Fruit fly (Drosophila melanogaster) whole organism, prepupa: ENCODE measurements around the gene mRpL33.

Experiments used
- Blimp-1 ChIP-seq: fragments of 200-800 bp; sonication (Bioruptor generic); optimal IDR thresholded peaks from 3 replicates; lab custom pipeline; 2017; ENCODE audit warnings: missing biosample characterization, missing genetic modification characterization, mild to moderate bottlenecking, moderate library complexity, missing genetic modification reagents
- CG10669 ChIP-seq: fragments of 200-800 bp; sonication (Bioruptor generic); optimal IDR thresholded peaks from 3 replicates; lab custom pipeline; 2018; ENCODE audit warnings: missing biosample characterization, mild to moderate bottlenecking, missing genetic modification characterization, moderate library complexity
- CG11294 ChIP-seq: fragments of 200-800 bp; sonication (Bioruptor generic); IDR thresholded peaks from 2 replicates; pipeline ENCODE4 v1.3.6; 2022; ENCODE audit warnings: missing biosample characterization, missing genetic modification characterization
- CG11762 ChIP-seq: fragments of 200-800 bp; sonication (Bioruptor generic); optimal IDR thresholded peaks from 3 replicates; lab custom pipeline; 2016; ENCODE audit warnings: missing biosample characterization, missing genetic modification characterization; ENCODE audit not compliant: insufficient read depth
- CG15336 ChIP-seq: fragments of 200-800 bp; sonication (Bioruptor generic); IDR thresholded peaks from 2 replicates; pipeline ENCODE4 v1.3.6; 2022; ENCODE audit warnings: missing biosample characterization, missing genetic modification characterization
- CG16779 ChIP-seq: fragments of 200-800 bp; sonication (Bioruptor generic); optimal IDR thresholded peaks from 3 replicates; lab custom pipeline; 2017; ENCODE audit warnings: missing biosample characterization, mild to moderate bottlenecking, missing genetic modification characterization
- CG3032 ChIP-seq: fragments of 200-800 bp; optimal IDR thresholded peaks from 2 replicates; lab custom pipeline; 2019; ENCODE audit warnings: missing biosample characterization, mild to moderate bottlenecking, missing genetic modification characterization, moderate library complexity
- CG31627 ChIP-seq: fragments of 200-800 bp; sonication (Bioruptor generic); optimal IDR thresholded peaks from 3 replicates; lab custom pipeline; 2016; ENCODE audit warnings: missing biosample characterization, missing genetic modification characterization
- CG32006 ChIP-seq: fragments of 200-800 bp; sonication (Bioruptor generic); optimal IDR thresholded peaks from 3 replicates; lab custom pipeline; 2017; ENCODE audit warnings: missing biosample characterization, mild to moderate bottlenecking, missing genetic modification characterization
- CG34406 ChIP-seq: fragments of 200-800 bp; sonication (Bioruptor generic); optimal IDR thresholded peaks from 3 replicates; lab custom pipeline; 2016; ENCODE audit warnings: missing biosample characterization, missing genetic modification characterization
- CG3919 ChIP-seq: fragments of 200-800 bp; sonication (Bioruptor generic); optimal IDR thresholded peaks from 3 replicates; lab custom pipeline; 2016; ENCODE audit warnings: missing biosample characterization, missing genetic modification characterization
- CG4318 ChIP-seq: fragments of 200-800 bp; sonication (Bioruptor generic); optimal IDR thresholded peaks from 3 replicates; lab custom pipeline; 2017; ENCODE audit warnings: missing biosample characterization, mild to moderate bottlenecking, missing genetic modification characterization
- CG6163 ChIP-seq: fragments of 200-800 bp; sonication (Bioruptor generic); IDR thresholded peaks from 3 replicates; pipeline ENCODE4 v1.3.6; 2022; ENCODE audit warnings: missing biosample characterization, missing genetic modification characterization
- CG6276 ChIP-seq: fragments of 200-800 bp; sonication (Bioruptor generic); optimal IDR thresholded peaks from 2 replicates; lab custom pipeline; 2017; ENCODE audit warnings: missing biosample characterization, mild to moderate bottlenecking, missing genetic modification characterization
- CG6808 ChIP-seq: fragments of 200-800 bp; sonication (Bioruptor generic); optimal IDR thresholded peaks from 3 replicates; lab custom pipeline; 2017; ENCODE audit warnings: missing biosample characterization, missing genetic modification characterization, mild to moderate bottlenecking, moderate library complexity, missing genetic modification reagents
- CG7368 ChIP-seq: fragments of 200-800 bp; sonication (Bioruptor generic); optimal IDR thresholded peaks from 3 replicates; lab custom pipeline; 2016; ENCODE audit warnings: missing biosample characterization, missing genetic modification characterization
- CG8119 ChIP-seq: fragments of 200-800 bp; sonication (Bioruptor generic); IDR thresholded peaks from 3 replicates; pipeline ENCODE4 v1.3.6; 2022; ENCODE audit warnings: missing biosample characterization, missing genetic modification characterization
- CG8319 ChIP-seq: fragments of 200-800 bp; sonication (Bioruptor generic); optimal IDR thresholded peaks from 3 replicates; lab custom pipeline; 2016; ENCODE audit warnings: missing biosample characterization, missing genetic modification characterization
- CG8632 ChIP-seq: fragments of 200-800 bp; sonication (Bioruptor generic); optimal IDR thresholded peaks from 3 replicates; lab custom pipeline; 2016; ENCODE audit warnings: missing biosample characterization, missing genetic modification characterization
- Eip75B ChIP-seq: fragments of 200-800 bp; sonication (Bioruptor generic); optimal IDR thresholded peaks from 3 replicates; lab custom pipeline; 2016; ENCODE audit warnings: missing biosample characterization, missing genetic modification characterization
- Eip78C ChIP-seq: fragments of 200-800 bp; sonication (Bioruptor generic); peaks from one replicate; lab custom pipeline; 2016; ENCODE audit warnings: missing biosample characterization, missing genetic modification characterization
- Gug ChIP-seq: fragments of 200-800 bp; sonication (Bioruptor generic); IDR thresholded peaks from 2 replicates; pipeline ENCODE4 v1.3.6; 2022; ENCODE audit warnings: missing biosample characterization, missing genetic modification characterization
- Hr39 ChIP-seq: fragments of 200-800 bp; sonication (Bioruptor generic); optimal IDR thresholded peaks from 2 replicates; lab custom pipeline; 2016; ENCODE audit warnings: missing biosample characterization, missing genetic modification characterization
- Hr4 ChIP-seq: fragments of 200-800 bp; sonication (Bioruptor generic); optimal IDR thresholded peaks from 3 replicates; lab custom pipeline; 2016; ENCODE audit warnings: missing biosample characterization, missing genetic modification characterization
- Met ChIP-seq: fragments of 200-800 bp; sonication (Bioruptor generic); optimal IDR thresholded peaks from 3 replicates; lab custom pipeline; 2016; ENCODE audit warnings: missing biosample characterization, missing genetic modification characterization
- OdsH ChIP-seq: fragments of 200-800 bp; sonication (Bioruptor generic); optimal IDR thresholded peaks from 3 replicates; lab custom pipeline; 2016; ENCODE audit warnings: missing biosample characterization, missing genetic modification characterization
- Sox14 ChIP-seq: fragments of 200-800 bp; sonication (Bioruptor generic); optimal IDR thresholded peaks from 3 replicates; lab custom pipeline; 2016; ENCODE audit warnings: missing biosample characterization, missing genetic modification characterization
- achi ChIP-seq: fragments of 200-800 bp; sonication (Bioruptor generic); optimal IDR thresholded peaks from 3 replicates; lab custom pipeline; 2016; ENCODE audit warnings: missing biosample characterization, missing genetic modification characterization
- acj6 ChIP-seq: fragments of 200-800 bp; sonication (Bioruptor generic); optimal IDR thresholded peaks from 3 replicates; lab custom pipeline; 2016; ENCODE audit warnings: missing biosample characterization, missing genetic modification characterization
- cyc ChIP-seq: fragments of 200-800 bp; sonication (Bioruptor generic); optimal IDR thresholded peaks from 3 replicates; lab custom pipeline; 2016; ENCODE audit warnings: missing biosample characterization, missing genetic modification characterization
- dsx ChIP-seq: fragments of 200-800 bp; optimal IDR thresholded peaks from 3 replicates; lab custom pipeline; 2019; ENCODE audit warnings: missing biosample characterization, mild to moderate bottlenecking, missing genetic modification characterization, moderate library complexity; ENCODE audit not compliant: poor library complexity, severe bottlenecking
- eg ChIP-seq: fragments of 200-800 bp; sonication (Bioruptor generic); IDR thresholded peaks from 3 replicates; pipeline ENCODE4 v1.3.6; 2022; ENCODE audit warnings: missing biosample characterization, missing genetic modification characterization
- esn ChIP-seq: fragments of 200-800 bp; sonication (Bioruptor generic); optimal IDR thresholded peaks from 2 replicates; lab custom pipeline; 2016; ENCODE audit warnings: missing biosample characterization, mild to moderate bottlenecking, missing genetic modification characterization, moderate library complexity
- lz ChIP-seq: fragments of 200-800 bp; sonication (Bioruptor generic); optimal IDR thresholded peaks from 3 replicates; lab custom pipeline; 2016; ENCODE audit warnings: missing biosample characterization, missing genetic modification characterization
- net ChIP-seq: fragments of 200-800 bp; sonication (Bioruptor generic); optimal IDR thresholded peaks from 3 replicates; lab custom pipeline; 2016; ENCODE audit warnings: missing biosample characterization, missing genetic modification characterization
- pdm3 ChIP-seq: fragments of 200-800 bp; sonication (Bioruptor generic); optimal IDR thresholded peaks from 3 replicates; lab custom pipeline; 2016; ENCODE audit warnings: missing biosample characterization, missing genetic modification characterization
- spab ChIP-seq: fragments of 200-800 bp; sonication (Bioruptor generic); optimal IDR thresholded peaks from 2 replicates; lab custom pipeline; 2017; ENCODE audit warnings: missing biosample characterization, mild to moderate bottlenecking, missing genetic modification characterization, missing genetic modification reagents
- svp ChIP-seq: fragments of 200-800 bp; sonication (Bioruptor generic); peaks from one replicate; lab custom pipeline; 2016; ENCODE audit warnings: missing biosample characterization, missing genetic modification characterization
- topi ChIP-seq: fragments of 200-800 bp; sonication (Bioruptor generic); optimal IDR thresholded peaks from 3 replicates; lab custom pipeline; 2016; ENCODE audit warnings: missing biosample characterization, missing genetic modification characterization
- vri ChIP-seq: fragments of 200-800 bp; sonication (Bioruptor generic); optimal IDR thresholded peaks from 3 replicates; lab custom pipeline; 2016; ENCODE audit warnings: missing biosample characterization, mild to moderate bottlenecking, missing genetic modification characterization

The mRpL33 gene

DNA sequence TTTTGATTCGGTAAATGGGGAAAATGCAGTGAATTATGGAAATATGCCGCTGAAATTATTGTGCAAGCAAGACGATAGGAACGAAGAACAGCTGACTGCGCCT, at the start of gene mRpL33:
Gene mRpL33, minus strand, starts transcription at position 101 of the 103 bp plus-strand sequence.
- TF ChIP-seq topi (no peak), CG34406 (GFP tag; lab: Kevin White, UChicago) (no peak), CG6808 (no peak), Eip75B (no peak), CG8119 (GFP tag; lab: Robert Waterston, UW) (no peak), dsx (GFP tag; lab: Kevin White, UChicago) (no peak)
- TF ChIP-seq, all 60 proteins: peak for 0

DNA sequence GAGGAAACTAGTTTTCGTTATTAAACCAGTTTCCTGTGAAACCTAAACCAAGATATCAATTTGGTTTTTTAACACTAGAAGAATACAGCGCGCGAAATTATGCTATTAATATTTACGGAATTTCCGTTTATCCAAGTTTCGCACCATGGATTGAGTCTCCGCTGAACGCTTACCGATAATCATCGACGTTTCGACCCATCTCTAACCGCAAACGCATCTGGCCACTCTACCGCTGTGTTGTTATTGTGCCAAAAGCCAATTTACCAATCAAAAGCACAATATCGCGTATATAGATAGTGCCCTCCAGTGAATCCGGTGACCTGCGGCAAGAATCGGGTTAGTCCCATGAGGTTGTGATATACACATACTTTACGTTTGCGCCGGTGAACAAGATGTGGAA, 44.2 kb upstream of the mRpL33 start, which contains the start of gene CG3626:
Gene CG3626, plus strand, starts transcription at position 222 of the 400 bp plus-strand sequence.
- TF ChIP-seq acj6 (GFP tag; lab: Kevin White, UChicago): no peak
- no peak for TF ChIP-seq CG8319
- peak; percentile 6 for TF ChIP-seq cyc (GFP tag; lab: Kevin White, UChicago)
- TF ChIP-seq CG31627 (GFP tag; lab: Kevin White, UChicago): peak; percentile 5
- no peak for TF ChIP-seq CG3032 (tag; lab: Kevin White, UChicago)
- TF ChIP-seq svp (GFP tag; lab: Kevin White, UChicago): peak; percentile 88
- TF ChIP-seq topi: peak; percentile 11
- TF ChIP-seq Eip78C (GFP tag; lab: Kevin White, UChicago): peak; percentile 47

DNA sequence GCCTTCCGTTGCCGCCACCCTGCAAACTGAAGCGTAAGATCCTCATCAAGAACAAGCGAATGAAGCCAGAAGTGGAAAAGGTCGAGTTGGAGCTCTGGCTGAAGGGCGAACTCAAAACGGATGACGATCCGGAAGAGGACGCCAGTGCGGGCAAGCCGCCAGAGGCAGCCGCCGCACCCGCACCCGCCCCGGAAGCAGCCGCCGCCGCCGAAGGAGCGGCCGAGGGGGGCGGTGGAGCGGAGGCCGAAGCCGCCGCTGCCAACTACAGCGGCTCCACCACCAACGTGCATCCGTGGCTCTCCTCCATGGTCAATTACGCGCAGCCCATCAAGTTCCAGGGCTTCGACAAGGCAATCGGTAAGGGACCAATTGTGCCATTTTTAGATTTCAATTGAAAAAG, 36.5 kb upstream of the mRpL33 start:
- TF ChIP-seq Eip75B: no peak
- TF ChIP-seq CG8632 (GFP tag; lab: Kevin White, UChicago): no peak
- no peak for TF ChIP-seq lz (GFP tag; lab: Kevin White, UChicago)
- TF ChIP-seq eg (GFP tag; lab: Robert Waterston, UW): no peak

DNA sequence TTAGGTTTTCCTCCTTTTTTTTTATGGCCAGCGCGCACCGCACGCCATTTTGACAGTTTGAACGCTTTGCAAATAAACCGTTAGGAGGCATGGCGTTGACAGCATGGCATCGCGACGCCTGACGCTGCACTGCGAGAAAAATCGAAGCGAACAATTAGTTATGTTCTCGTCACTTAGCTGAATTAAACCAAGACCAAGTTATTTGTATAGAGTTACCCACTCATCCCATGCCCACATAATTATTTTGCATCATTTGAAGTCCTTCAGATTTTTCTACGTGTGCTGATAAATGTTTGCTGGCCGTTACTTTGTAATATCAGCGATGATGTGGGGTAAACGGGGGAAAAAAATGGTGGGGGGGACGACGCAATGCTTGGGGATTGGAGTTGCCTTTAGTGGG, 7.8 kb upstream of the mRpL33 start:
- peak; percentile 44 for TF ChIP-seq Hr4 (GFP tag; lab: Kevin White, UChicago)
- peak; percentile 4 for TF ChIP-seq Hr39 (GFP tag; lab: Kevin White, UChicago)
- peak; percentile 58; the same call in 2 of the 3 replicates for TF ChIP-seq eg (GFP tag; lab: Robert Waterston, UW)
- no peak for TF ChIP-seq spab (GFP tag; lab: Kevin White, UChicago)
- 0 out of 2 replicates have a peak, but pooled peaks have one; percentile 41 for TF ChIP-seq CG15336 (GFP tag; lab: Robert Waterston, UW)
- TF ChIP-seq CG6163 (GFP tag; lab: Robert Waterston, UW): 0 out of 3 replicates have a peak, but pooled peaks have one; percentile 24
- peak; percentile 40; the same call in 1 of the 2 replicates for TF ChIP-seq Gug
- TF ChIP-seq CG7368 (GFP tag; lab: Kevin White, UChicago): no peak
- no peak for TF ChIP-seq CG3032 (tag; lab: Kevin White, UChicago)
- peak; percentile 27 for TF ChIP-seq CG3919 (GFP tag; lab: Kevin White, UChicago)
- no peak for TF ChIP-seq net (GFP tag; lab: Kevin White, UChicago)
- TF ChIP-seq CG6276: peak; percentile 6
- peak; percentile 38; the same call in 1 of the 2 replicates for TF ChIP-seq CG11294 (GFP tag; lab: Robert Waterston, UW)
- TF ChIP-seq dsx (GFP tag; lab: Kevin White, UChicago): peak; percentile 7
- peak; percentile 46 for TF ChIP-seq svp (GFP tag; lab: Kevin White, UChicago)
- no peak for TF ChIP-seq esn (GFP tag; lab: Kevin White, UChicago)
- peak; percentile 33 for TF ChIP-seq OdsH (GFP tag; lab: Kevin White, UChicago)
- TF ChIP-seq Eip78C (GFP tag; lab: Kevin White, UChicago): peak; percentile 65
- peak; percentile 39 for TF ChIP-seq CG32006
- peak; percentile 5 for TF ChIP-seq pdm3 (GFP tag; lab: Kevin White, UChicago)
- TF ChIP-seq, all 60 proteins: peak for 15

DNA sequence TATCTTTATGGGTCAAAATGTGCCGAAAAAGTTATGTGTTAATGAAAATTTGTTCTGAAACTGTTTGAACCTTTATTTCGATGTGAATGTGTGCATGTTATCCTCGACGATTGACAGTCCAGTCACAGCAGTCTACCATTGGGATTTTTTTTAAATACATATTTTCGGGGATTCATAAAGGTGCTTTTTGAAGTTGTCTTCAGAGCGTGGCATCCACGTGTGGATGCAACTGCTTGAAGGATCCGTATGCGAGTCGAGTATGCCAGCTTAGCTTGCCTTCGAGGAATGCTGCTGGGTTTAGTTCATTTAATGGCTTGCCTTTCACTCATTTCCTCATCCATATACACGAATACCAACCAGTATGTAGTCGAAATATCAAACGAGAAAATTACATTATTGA, 7.3 kb upstream of the mRpL33 start, which contains the start of gene CG12693:
Gene CG12693, minus strand, starts transcription at position 101 of the 400 bp plus-strand sequence.
- no peak for TF ChIP-seq CG15336 (GFP tag; lab: Robert Waterston, UW)
- TF ChIP-seq, all 60 proteins: peak for 0

DNA sequence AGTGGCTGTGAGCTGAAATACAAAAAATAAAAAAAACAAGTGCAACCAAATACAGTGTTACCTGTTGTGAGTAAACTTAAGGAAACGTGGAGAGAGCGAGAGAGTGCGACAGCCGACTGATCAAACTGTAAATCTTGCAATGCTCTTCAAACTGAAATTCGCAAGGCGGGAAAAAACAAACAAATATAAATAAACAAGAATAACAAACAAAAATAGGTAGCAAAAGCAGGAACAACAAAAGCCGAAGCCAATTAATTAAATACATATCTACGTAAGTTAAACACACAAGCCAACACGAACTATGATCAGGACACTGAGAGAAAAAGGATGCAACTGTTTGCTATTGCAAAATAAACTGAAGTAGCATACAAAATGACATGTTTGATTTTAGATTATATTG, 3.3 kb upstream of the mRpL33 start:
- no peak for TF ChIP-seq CG11762 (GFP tag; lab: Kevin White, UChicago)
- TF ChIP-seq eg (GFP tag; lab: Robert Waterston, UW): peak; percentile 37; the same call in 2 of the 3 replicates
- TF ChIP-seq CG16779 (tag; lab: Kevin White, UChicago): no peak
- no peak for TF ChIP-seq dsx (GFP tag; lab: Kevin White, UChicago)
- TF ChIP-seq CG4318 (GFP tag; lab: Kevin White, UChicago): no peak
- no peak for TF ChIP-seq vri (GFP tag; lab: Kevin White, UChicago)
- no peak for TF ChIP-seq achi (GFP tag; lab: Kevin White, UChicago)
- TF ChIP-seq Gug: no peak
- no peak for TF ChIP-seq Sox14
- no peak for TF ChIP-seq acj6 (GFP tag; lab: Kevin White, UChicago)
- TF ChIP-seq svp (GFP tag; lab: Kevin White, UChicago): no peak
- no peak for TF ChIP-seq CG15336 (GFP tag; lab: Robert Waterston, UW)
- TF ChIP-seq CG11294 (GFP tag; lab: Robert Waterston, UW): no peak
- no peak for TF ChIP-seq Blimp-1 (GFP tag; lab: Kevin White, UChicago)
- TF ChIP-seq esn (GFP tag; lab: Kevin White, UChicago): no peak
- peak; percentile 33 for TF ChIP-seq CG10669 (GFP tag; lab: Kevin White, UChicago)
- TF ChIP-seq net (GFP tag; lab: Kevin White, UChicago): no peak
- TF ChIP-seq CG31627 (GFP tag; lab: Kevin White, UChicago): no peak
- no peak for TF ChIP-seq Met (GFP tag; lab: Kevin White, UChicago)
- no peak for TF ChIP-seq pdm3 (GFP tag; lab: Kevin White, UChicago)
- peak; percentile 51; the same call in 1 of the 3 replicates for TF ChIP-seq CG6163 (GFP tag; lab: Robert Waterston, UW)
